Worm (Caenorhabditis elegans) whole organism, L3 larva: Measurements from ENCODE around the gene C45G9.2.

Source experiments
- ZK546.5 ChIP-seq: sonication (generic microtip); optimal IDR thresholded peaks from 2 replicates; lab custom pipeline; 2017; ENCODE audit warnings: missing biosample characterization, missing genetic modification characterization
- ceh-28 ChIP-seq: fragments of 150-350 bp; optimal IDR thresholded peaks from 2 replicates; lab custom pipeline; 2014; ENCODE audit warnings: missing biosample characterization, missing genetic modification reagents, missing genetic modification characterization
- jun-1 ChIP-seq: fragments of 150-350 bp; optimal IDR thresholded peaks from 2 replicates; lab custom pipeline; 2014; ENCODE audit warnings: missing biosample characterization, missing genetic modification reagents, missing genetic modification characterization
- nhr-11 ChIP-seq: fragments of 150-350 bp; optimal IDR thresholded peaks from 2 replicates; lab custom pipeline; 2014; ENCODE audit warnings: missing biosample characterization, missing genetic modification characterization
- nhr-237 ChIP-seq: fragments of 150-350 bp; optimal IDR thresholded peaks from 2 replicates; lab custom pipeline; 2014; ENCODE audit warnings: missing biosample characterization, missing genetic modification characterization
- nhr-28 ChIP-seq: fragments of 150-350 bp; optimal IDR thresholded peaks from 2 replicates; lab custom pipeline; 2014; ENCODE audit warnings: missing biosample characterization, missing genetic modification characterization
- nhr-77 ChIP-seq: fragments of 150-350 bp; optimal IDR thresholded peaks from 2 replicates; lab custom pipeline; 2014; ENCODE audit warnings: missing biosample characterization, missing genetic modification characterization

- no peak for TF ChIP-seq nhr-28 (tag; lab: Kevin White, UChicago)
- TF ChIP-seq nhr-237 (tag; lab: Kevin White, UChicago) = no peak
- TF ChIP-seq nhr-77 (tag; lab: Kevin White, UChicago) = no peak
- TF ChIP-seq ZK546.5 (tag; lab: Kevin White, UChicago) = no peak
- TF ChIP-seq jun-1 (tag; lab: Kevin White, UChicago) = no peak
- no peak for TF ChIP-seq ceh-28
- TF ChIP-seq nhr-11 = no peak
These were observed 15.3 kb upstream of the C45G9.2 start, which contains the start of gene C45G9.8 for ce11 chrIII:5053541-5053940.
